Worm (Caenorhabditis elegans): ENCODE data around the gene C44H9.4.

ce11 chrV:12885860-12886259 is 50.4 kb downstream of the C44H9.4 start, which contains the start of gene glb-24:
- TF ChIP-seq nhr-11 (tag; optimal IDR thresholded peaks at IDR 0.05) (no peak), C38D4.7 (GFP tag; optimal IDR thresholded peaks at IDR 0.05) (no peak)
